Worm (Caenorhabditis elegans): ENCODE results near the gene npp-15.

npp-15 gene

ce11 chrIII:7897733-7898132 is 31.1 kb upstream of the npp-15 start:
- TF ChIP-seq ztf-29 (GFP tag; IDR thresholded peaks at IDR 0.05) (no peak), T22C8.4 (GFP tag; IDR thresholded peaks at IDR 0.05) (no peak), cog-1 (tag; optimal IDR thresholded peaks at IDR 0.05) (no peak), klf-2 (GFP tag; conservative IDR thresholded peaks at IDR 0.05) (no peak), ref-1 (GFP tag; conservative IDR thresholded peaks at IDR 0.05) (no peak), flt-1 (GFP tag; IDR thresholded peaks at IDR 0.05) (no peak), ztf-23 (GFP tag; IDR thresholded peaks at IDR 0.05) (no peak)

DNA sequence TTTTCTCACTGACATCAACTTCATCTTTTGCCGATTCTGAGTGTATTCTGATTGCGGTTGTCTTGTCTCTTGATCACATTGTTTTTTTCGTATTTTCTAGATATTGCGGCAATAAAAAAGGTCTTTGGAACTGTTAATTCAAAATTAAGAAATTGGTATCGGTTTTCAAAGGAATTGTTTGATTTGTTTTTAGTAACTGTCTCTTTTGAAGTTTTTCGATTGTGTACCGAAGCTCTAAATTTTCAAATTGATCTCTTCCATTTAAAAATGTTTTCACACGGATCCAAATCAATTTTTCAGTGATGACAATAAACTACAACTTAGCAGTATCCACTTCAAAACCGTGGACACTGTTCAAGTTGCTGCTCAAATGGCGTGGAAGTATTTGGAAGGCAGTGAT is 28.1 kb upstream of the npp-15 start, which contains the start of gene best-24:
TSS of gene best-24 (plus strand) at position 301 of the 400 bp plus-strand sequence.
- TF ChIP-seq ztf-23 (GFP tag; IDR thresholded peaks at IDR 0.05) (no peak), ztf-29 (GFP tag; IDR thresholded peaks at IDR 0.05) (no peak), flt-1 (GFP tag; IDR thresholded peaks at IDR 0.05) (no peak), T22C8.4 (GFP tag; IDR thresholded peaks at IDR 0.05) (no peak), cog-1 (tag; optimal IDR thresholded peaks at IDR 0.05) (no peak)

DNA sequence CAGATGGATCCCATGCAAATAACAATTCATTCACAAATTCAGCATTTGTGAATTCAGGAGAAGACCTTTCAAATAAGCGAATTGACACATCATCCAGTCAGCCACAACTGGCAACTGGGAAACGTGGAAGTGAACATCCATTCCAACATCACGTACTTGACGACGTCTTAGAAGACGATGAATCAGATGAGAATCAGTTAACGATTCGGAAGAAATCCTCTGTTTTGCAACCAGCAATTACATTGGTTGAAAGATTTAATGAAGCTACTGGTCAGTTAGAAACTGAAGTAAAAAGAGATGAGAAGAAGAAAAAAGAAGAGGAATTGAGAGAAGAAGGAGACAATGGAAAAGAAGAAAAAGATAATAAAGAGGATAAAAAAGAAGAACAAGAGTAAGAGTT is 25.4 kb upstream of the npp-15 start:
- no peak for TF ChIP-seq tab-1 (GFP tag; IDR thresholded peaks at IDR 0.05)
- no peak for TF ChIP-seq flt-1 (GFP tag; IDR thresholded peaks at IDR 0.05)
- no peak for TF ChIP-seq ztf-29 (GFP tag; IDR thresholded peaks at IDR 0.05)
- no peak for TF ChIP-seq klf-2 (GFP tag; conservative IDR thresholded peaks at IDR 0.05)
- TF ChIP-seq med-1 (GFP tag; optimal IDR thresholded peaks at IDR 0.05; ENCODE audit: insufficient read depth) = no peak
- no peak for TF ChIP-seq cog-1 (tag; optimal IDR thresholded peaks at IDR 0.05)
- TF ChIP-seq T22C8.4 (GFP tag; IDR thresholded peaks at IDR 0.05) = no peak

- TF ChIP-seq T22C8.4 (GFP tag; IDR thresholded peaks at IDR 0.05) (no peak), klf-2 (GFP tag; conservative IDR thresholded peaks at IDR 0.05) (no peak)
Observed at ce11 chrIII:7907515-7907914, 21.3 kb upstream of the npp-15 start, which contains the start of gene pcp-5. TSS of gene pcp-5 (minus strand) at chrIII:7907615.

- no peak for TF ChIP-seq T22C8.4 (GFP tag; IDR thresholded peaks at IDR 0.05)
- no peak for TF ChIP-seq tab-1 (GFP tag; IDR thresholded peaks at IDR 0.05)
- no peak for TF ChIP-seq med-1 (GFP tag; optimal IDR thresholded peaks at IDR 0.05; ENCODE audit: insufficient read depth)
- no peak for TF ChIP-seq flt-1 (GFP tag; IDR thresholded peaks at IDR 0.05)
- TF ChIP-seq ref-1 (GFP tag; conservative IDR thresholded peaks at IDR 0.05) = no peak
Observed at ce11 chrIII:7909263-7909662, 19.6 kb upstream of the npp-15 start, which contains the start of gene ZK688.1. TSS of gene ZK688.1 (plus strand) at chrIII:7909563.

DNA sequence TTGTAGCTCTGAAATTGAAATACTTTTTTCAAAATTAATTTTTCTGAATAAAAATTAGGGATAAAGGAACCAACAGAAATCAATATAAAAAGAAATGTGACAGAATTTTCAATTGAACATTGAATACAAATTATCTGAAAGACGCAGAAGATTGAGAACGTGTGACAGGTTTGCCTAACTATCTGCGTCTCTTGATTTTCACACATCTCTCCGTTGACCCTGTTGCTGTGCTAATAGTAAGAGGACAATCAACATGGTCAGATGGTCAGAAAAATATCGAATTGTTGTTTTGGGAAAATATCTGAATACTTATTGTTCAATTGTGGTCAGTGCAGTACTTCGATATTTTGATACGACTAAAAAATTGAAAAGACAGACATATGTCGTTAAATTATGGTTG is 17.2 kb upstream of the npp-15 start, which contains the start of gene ZK688.7:
TSS of gene ZK688.7 (minus strand) at position 14 of the 400 bp plus-strand sequence.
- no peak for TF ChIP-seq klf-2 (GFP tag; conservative IDR thresholded peaks at IDR 0.05)
- TF ChIP-seq tab-1 (GFP tag; IDR thresholded peaks at IDR 0.05) = no peak
- TF ChIP-seq ztf-29 (GFP tag; IDR thresholded peaks at IDR 0.05) = no peak
- no peak for TF ChIP-seq flt-1 (GFP tag; IDR thresholded peaks at IDR 0.05)
- TF ChIP-seq cog-1 (tag; optimal IDR thresholded peaks at IDR 0.05) = no peak
- no peak for TF ChIP-seq ztf-23 (GFP tag; IDR thresholded peaks at IDR 0.05)
- no peak for TF ChIP-seq med-1 (GFP tag; optimal IDR thresholded peaks at IDR 0.05; ENCODE audit: insufficient read depth)
- no peak for TF ChIP-seq ref-1 (GFP tag; conservative IDR thresholded peaks at IDR 0.05)
- no peak for TF ChIP-seq T22C8.4 (GFP tag; IDR thresholded peaks at IDR 0.05)

- TF ChIP-seq ref-1 (GFP tag; conservative IDR thresholded peaks at IDR 0.05) = no peak
- no peak for TF ChIP-seq ztf-23 (GFP tag; IDR thresholded peaks at IDR 0.05)
- no peak for TF ChIP-seq ztf-29 (GFP tag; IDR thresholded peaks at IDR 0.05)
- no peak for TF ChIP-seq flt-1 (GFP tag; IDR thresholded peaks at IDR 0.05)
- no peak for TF ChIP-seq T22C8.4 (GFP tag; IDR thresholded peaks at IDR 0.05)
- TF ChIP-seq med-1 (GFP tag; optimal IDR thresholded peaks at IDR 0.05; ENCODE audit: insufficient read depth) = no peak
- no peak for TF ChIP-seq klf-2 (GFP tag; conservative IDR thresholded peaks at IDR 0.05)
- no peak for TF ChIP-seq tab-1 (GFP tag; IDR thresholded peaks at IDR 0.05)
- TF ChIP-seq cog-1 (tag; optimal IDR thresholded peaks at IDR 0.05) = no peak
Observed at ce11 chrIII:7913488-7913887, 15.4 kb upstream of the npp-15 start, which contains the start of gene ZK688.12. TSS of gene ZK688.12 (minus strand) at chrIII:7913588.

DNA sequence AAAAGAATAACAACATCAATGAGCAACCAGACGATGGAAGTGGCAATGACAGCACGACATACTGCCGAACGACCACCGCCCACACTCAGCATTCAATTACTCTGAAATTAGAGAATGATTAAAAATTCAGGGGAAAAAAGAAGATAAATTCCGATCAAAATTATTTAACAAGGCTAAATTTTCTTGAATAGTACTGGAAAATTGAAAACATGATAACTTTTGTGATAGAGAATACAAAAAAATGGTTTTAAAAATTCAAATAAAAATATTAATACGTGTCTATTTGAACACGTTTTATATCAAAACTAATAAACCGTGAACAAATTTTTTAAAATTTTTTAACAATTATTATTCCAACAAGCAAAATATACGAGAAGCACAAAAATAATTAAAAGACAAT is 11.2 kb upstream of the npp-15 start, which contains the start of gene gly-3:
TSS of gene gly-3 (minus strand) at position 101 of the 400 bp plus-strand sequence.
- TF ChIP-seq ztf-23 (GFP tag; IDR thresholded peaks at IDR 0.05) (no peak), ref-1 (GFP tag; conservative IDR thresholded peaks at IDR 0.05) (no peak), ztf-29 (GFP tag; IDR thresholded peaks at IDR 0.05) (no peak), med-1 (GFP tag; optimal IDR thresholded peaks at IDR 0.05; ENCODE audit: insufficient read depth) (no peak), klf-2 (GFP tag; conservative IDR thresholded peaks at IDR 0.05) (no peak), tab-1 (GFP tag; IDR thresholded peaks at IDR 0.05) (no peak), cog-1 (tag; optimal IDR thresholded peaks at IDR 0.05) (no peak), flt-1 (GFP tag; IDR thresholded peaks at IDR 0.05) (no peak), T22C8.4 (GFP tag; IDR thresholded peaks at IDR 0.05) (no peak)

ce11 chrIII:7919823-7920222 is 9.0 kb upstream of the npp-15 start, which contains the start of gene C29E4.14:
TSS of gene C29E4.14 (plus strand) at chrIII:7920123.
- TF ChIP-seq klf-2 (GFP tag; conservative IDR thresholded peaks at IDR 0.05) (no peak), ref-1 (GFP tag; conservative IDR thresholded peaks at IDR 0.05) (no peak), med-1 (GFP tag; optimal IDR thresholded peaks at IDR 0.05; ENCODE audit: insufficient read depth) (no peak), ztf-23 (GFP tag; IDR thresholded peaks at IDR 0.05) (no peak), T22C8.4 (GFP tag; IDR thresholded peaks at IDR 0.05) (no peak), flt-1 (GFP tag; IDR thresholded peaks at IDR 0.05) (no peak)

ce11 chrIII:7922207-7922606 is 6.6 kb upstream of the npp-15 start, which contains the start of gene C29E4.17:
TSS of gene C29E4.17 (plus strand) at chrIII:7922507.
- TF ChIP-seq T22C8.4 (GFP tag; IDR thresholded peaks at IDR 0.05) (no peak), ref-1 (GFP tag; conservative IDR thresholded peaks at IDR 0.05) (no peak), cog-1 (tag; optimal IDR thresholded peaks at IDR 0.05) (no peak), med-1 (GFP tag; optimal IDR thresholded peaks at IDR 0.05; ENCODE audit: insufficient read depth) (no peak), ztf-29 (GFP tag; IDR thresholded peaks at IDR 0.05) (no peak), tab-1 (GFP tag; IDR thresholded peaks at IDR 0.05) (no peak), ztf-23 (GFP tag; IDR thresholded peaks at IDR 0.05) (no peak), klf-2 (GFP tag; conservative IDR thresholded peaks at IDR 0.05) (no peak), flt-1 (GFP tag; IDR thresholded peaks at IDR 0.05) (no peak)
